Worm (Caenorhabditis elegans): ENCODE results near the gene E02H4.7.

DNA sequence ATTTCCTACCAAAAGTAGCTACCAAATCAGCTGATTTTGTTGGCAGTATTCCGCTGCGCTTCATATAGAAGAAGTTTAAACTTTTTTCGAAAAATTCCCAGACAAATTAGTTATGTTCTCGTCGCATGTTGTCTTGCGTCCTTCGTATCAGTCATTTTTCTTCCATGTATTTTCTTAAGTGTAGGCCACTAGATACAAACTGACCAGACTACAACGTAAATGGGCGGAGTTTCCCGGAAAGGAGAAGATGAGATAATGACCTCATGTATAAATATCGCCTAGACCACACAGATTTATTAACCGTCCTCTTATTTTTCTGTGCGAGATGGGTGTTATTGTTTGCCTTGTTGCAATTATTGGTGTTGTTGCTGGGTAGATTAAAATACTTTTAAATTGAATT, 30.8 kb upstream of the E02H4.7 start, which contains the start of gene cyp-13B2:
- TF ChIP-seq ztf-29 (GFP tag; IDR thresholded peaks at IDR 0.05) (no peak), ztf-23 (GFP tag; IDR thresholded peaks at IDR 0.05) (no peak), med-1 (GFP tag; optimal IDR thresholded peaks at IDR 0.05; ENCODE audit: insufficient read depth) (no peak), tab-1 (GFP tag; IDR thresholded peaks at IDR 0.05) (no peak), flt-1 (GFP tag; IDR thresholded peaks at IDR 0.05) (no peak)
